Worm (Caenorhabditis elegans) whole organism, L4 larva: ENCODE results near the gene inpp-5K.
A peak's percentile ranks its signal among the peaks of the same experiment; 100 is the strongest.

Experiments
- D1046.2 ChIP-seq: fragments of 200-800 bp; sonication (Bioruptor generic); IDR thresholded peaks from 2 replicates; pipeline ENCODE4 v1.3.6; 2022; ENCODE audit warnings: missing genetic modification characterization, missing compliant biosample characterization
- F44E2.7 ChIP-seq: fragments of 200-800 bp; sonication (Bioruptor generic); IDR thresholded peaks from 2 replicates; pipeline ENCODE4 v2.1.2; 2022; ENCODE audit warnings: missing genetic modification characterization, missing compliant biosample characterization
- F49E8.2 ChIP-seq: sonication (generic microtip); optimal IDR thresholded peaks from 2 replicates; lab custom pipeline; 2016; ENCODE audit warnings: missing compliant biosample characterization, mild to moderate bottlenecking, missing genetic modification characterization, borderline replicate concordance
- R02D3.7 ChIP-seq: fragments of 150-350 bp; sonication (generic microtip); optimal IDR thresholded peaks from 3 replicates; lab custom pipeline; 2014; ENCODE audit warnings: missing biosample characterization, missing genetic modification characterization
- Y105C5A.15 ChIP-seq: fragments of 200-800 bp; sonication (Bioruptor generic); IDR thresholded peaks from 2 replicates; pipeline ENCODE4 v1.3.6; 2022; ENCODE audit warnings: missing genetic modification characterization, missing compliant biosample characterization
- Y48G9A.11 ChIP-seq: fragments of 200-800 bp; sonication (Bioruptor generic); IDR thresholded peaks from 2 replicates; pipeline ENCODE4 v1.3.6; 2022; ENCODE audit warnings: missing genetic modification reagents, missing genetic modification characterization, missing compliant biosample characterization
- ZK337.2 ChIP-seq: fragments of 200-800 bp; sonication (Bioruptor generic); IDR thresholded peaks from 2 replicates; pipeline ENCODE4 v1.3.6; 2022; ENCODE audit warnings: missing genetic modification reagents, missing genetic modification characterization, missing compliant biosample characterization
- aha-1 ChIP-seq: fragments of 150-350 bp; peaks from one replicate; lab custom pipeline; 2014; ENCODE audit warnings: missing biosample characterization, missing genetic modification characterization
- ama-1 ChIP-seq: fragments of 150-350 bp; optimal IDR thresholded peaks from 2 replicates; lab custom pipeline; 2014; ENCODE audit warnings: inconsistent platforms, mixed read lengths
- arid-1 ChIP-seq: fragments of 200-800 bp; sonication (Bioruptor generic); conservative IDR thresholded peaks from 2 replicates; pipeline ENCODE4 v1.3.6; 2022; ENCODE audit warnings: missing genetic modification reagents, missing genetic modification characterization, missing compliant biosample characterization
- ceh-44 ChIP-seq: fragments of 200-800 bp; sonication (Bioruptor generic); IDR thresholded peaks from 2 replicates; pipeline ENCODE4 v1.3.6; 2022; ENCODE audit warnings: missing genetic modification reagents, missing genetic modification characterization, missing compliant biosample characterization
- ceh-82 ChIP-seq: sonication (generic microtip); optimal IDR thresholded peaks from 2 replicates; lab custom pipeline; 2017; ENCODE audit warnings: missing biosample characterization, missing genetic modification characterization
- daf-19 ChIP-seq: fragments of 200-800 bp; sonication (Bioruptor generic); conservative IDR thresholded peaks from 2 replicates; pipeline ENCODE4 v1.3.6; 2022; ENCODE audit warnings: missing genetic modification characterization, missing compliant biosample characterization
- fos-1 ChIP-seq: fragments of 150-350 bp; optimal IDR thresholded peaks from 2 replicates; lab custom pipeline; 2014; ENCODE audit warnings: missing biosample characterization, missing genetic modification characterization
- hif-1 ChIP-seq, 2 experiments: sonication (generic microtip); optimal IDR thresholded peaks; 2 replicates each; lab custom pipeline; 2016 to 2017; ENCODE audit warnings: missing compliant biosample characterization in 2 of 2, missing genetic modification characterization in 2 of 2, missing genetic modification reagents in 2 of 2, missing genotype in 2 of 2, mild to moderate bottlenecking in 1 of 2
- hlh-11 ChIP-seq: fragments of 200-800 bp; sonication (Bioruptor generic); optimal IDR thresholded peaks from 2 replicates; lab custom pipeline; 2018; ENCODE audit warnings: mild to moderate bottlenecking, missing genetic modification characterization, missing compliant biosample characterization
- lin-1 ChIP-seq: fragments of 200-800 bp; sonication (Bioruptor generic); IDR thresholded peaks from 2 replicates; pipeline ENCODE4 v1.3.6; 2022; ENCODE audit warnings: missing genetic modification reagents, missing genetic modification characterization, missing compliant biosample characterization
- lin-15B ChIP-seq: fragments of 150-350 bp; sonication (generic microtip); optimal IDR thresholded peaks from 3 replicates; lab custom pipeline; 2014; ENCODE audit warnings: missing biosample characterization, missing genetic modification characterization
- lin-38 ChIP-seq: fragments of 200-800 bp; sonication (Bioruptor generic); IDR thresholded peaks from 2 replicates; pipeline ENCODE4 v1.3.6; 2022; ENCODE audit warnings: missing genetic modification reagents, missing genetic modification characterization, missing compliant biosample characterization
- lsy-2 ChIP-seq, 2 experiments: fragments of 150-350 bp in 1 of 2; sonication (generic microtip) in 1 of 2; optimal IDR thresholded peaks; 2 replicates each; lab custom pipeline; 2014 to 2017; ENCODE audit warnings: missing biosample characterization in 2 of 2, missing genetic modification characterization in 2 of 2
- madf-5 ChIP-seq, 2 experiments: fragments of 200-800 bp; sonication (Bioruptor generic); IDR thresholded peaks; 2 replicates each; pipeline ENCODE4 v1.3.6; 2022; ENCODE audit warnings: missing compliant biosample characterization in 2 of 2, missing genetic modification characterization in 2 of 2
- mep-1 ChIP-seq: fragments of 150-350 bp; sonication (generic microtip); optimal IDR thresholded peaks from 3 replicates; lab custom pipeline; 2014; ENCODE audit warnings: missing biosample characterization, missing genetic modification characterization
- mes-2 ChIP-seq: sonication (generic microtip); optimal IDR thresholded peaks from 2 replicates; lab custom pipeline; 2016; ENCODE audit warnings: missing genotype, mild to moderate bottlenecking, missing genetic modification characterization, missing compliant biosample characterization; ENCODE audit not compliant: poor library complexity, severe bottlenecking
- nhr-11 ChIP-seq: fragments of 150-350 bp; optimal IDR thresholded peaks from 2 replicates; lab custom pipeline; 2014; ENCODE audit warnings: missing biosample characterization, missing genetic modification characterization
- nhr-111 ChIP-seq: fragments of 200-800 bp; sonication (Bioruptor generic); optimal IDR thresholded peaks from 2 replicates; lab custom pipeline; 2018; ENCODE audit warnings: mild to moderate bottlenecking, missing genetic modification characterization, missing compliant biosample characterization
- nhr-6 ChIP-seq: fragments of 150-350 bp; optimal IDR thresholded peaks from 2 replicates; lab custom pipeline; 2014; ENCODE audit warnings: missing biosample characterization, missing genetic modification characterization
- nhr-77 ChIP-seq: fragments of 150-350 bp; optimal IDR thresholded peaks from 2 replicates; lab custom pipeline; 2014; ENCODE audit warnings: missing biosample characterization, missing genetic modification characterization
- pha-4 ChIP-seq, 2 experiments: fragments of 150-350 bp in 1 of 2; fragments of 200-800 bp in 1 of 2; sonication (Bioruptor generic) in 1 of 2; IDR thresholded peaks in 1 of 2; optimal IDR thresholded peaks in 1 of 2; 2 replicates each; pipeline versions ENCODE4 v1.3.6 to Lab custom; 2014 to 2022; ENCODE audit warnings: missing genetic modification characterization in 2 of 2, missing genetic modification reagents in 2 of 2, missing biosample characterization in 1 of 2, missing compliant biosample characterization in 1 of 2
- rbr-2 ChIP-seq: sonication (generic microtip); optimal IDR thresholded peaks from 2 replicates; lab custom pipeline; 2016; ENCODE audit warnings: missing genotype, missing genetic modification characterization, missing compliant biosample characterization
- saeg-2 ChIP-seq: fragments of 200-800 bp; sonication (Bioruptor generic); IDR thresholded peaks from 2 replicates; pipeline ENCODE4 v1.3.6; 2022; ENCODE audit warnings: missing genetic modification reagents, missing genetic modification characterization, missing compliant biosample characterization
- set-16 ChIP-seq: fragments of 200-800 bp; sonication (Bioruptor generic); IDR thresholded peaks from 2 replicates; pipeline ENCODE4 v1.3.6; 2022; ENCODE audit warnings: missing genetic modification reagents, missing genetic modification characterization, missing compliant biosample characterization
- snpc-1.2 ChIP-seq: fragments of 200-800 bp; sonication (Bioruptor generic); IDR thresholded peaks from 2 replicates; pipeline ENCODE4 v1.3.6; 2022; ENCODE audit warnings: missing genetic modification reagents, missing genetic modification characterization, missing compliant biosample characterization
- tra-1 ChIP-seq: fragments of 200-800 bp; sonication (Bioruptor generic); IDR thresholded peaks from 2 replicates; pipeline ENCODE4 v1.3.6; 2022; ENCODE audit warnings: missing genetic modification reagents, missing genetic modification characterization, missing compliant biosample characterization
- zag-1 ChIP-seq: fragments of 150-350 bp; optimal IDR thresholded peaks from 2 replicates; lab custom pipeline; 2014; ENCODE audit warnings: missing biosample characterization, missing genetic modification characterization
- zfp-3 ChIP-seq: fragments of 200-800 bp; sonication (Bioruptor generic); conservative IDR thresholded peaks from 2 replicates; pipeline ENCODE4 v1.3.6; 2022; ENCODE audit warnings: missing genetic modification reagents, missing genetic modification characterization, missing compliant biosample characterization
- zip-11 ChIP-seq: fragments of 200-800 bp; sonication (Bioruptor generic); IDR thresholded peaks from 2 replicates; pipeline ENCODE4 v1.3.6; 2022; ENCODE audit warnings: missing genetic modification characterization, missing compliant biosample characterization
- zip-2 ChIP-seq: fragments of 150-350 bp; optimal IDR thresholded peaks from 2 replicates; lab custom pipeline; 2014; ENCODE audit warnings: missing biosample characterization, missing genetic modification characterization

The inpp-5K gene

DNA sequence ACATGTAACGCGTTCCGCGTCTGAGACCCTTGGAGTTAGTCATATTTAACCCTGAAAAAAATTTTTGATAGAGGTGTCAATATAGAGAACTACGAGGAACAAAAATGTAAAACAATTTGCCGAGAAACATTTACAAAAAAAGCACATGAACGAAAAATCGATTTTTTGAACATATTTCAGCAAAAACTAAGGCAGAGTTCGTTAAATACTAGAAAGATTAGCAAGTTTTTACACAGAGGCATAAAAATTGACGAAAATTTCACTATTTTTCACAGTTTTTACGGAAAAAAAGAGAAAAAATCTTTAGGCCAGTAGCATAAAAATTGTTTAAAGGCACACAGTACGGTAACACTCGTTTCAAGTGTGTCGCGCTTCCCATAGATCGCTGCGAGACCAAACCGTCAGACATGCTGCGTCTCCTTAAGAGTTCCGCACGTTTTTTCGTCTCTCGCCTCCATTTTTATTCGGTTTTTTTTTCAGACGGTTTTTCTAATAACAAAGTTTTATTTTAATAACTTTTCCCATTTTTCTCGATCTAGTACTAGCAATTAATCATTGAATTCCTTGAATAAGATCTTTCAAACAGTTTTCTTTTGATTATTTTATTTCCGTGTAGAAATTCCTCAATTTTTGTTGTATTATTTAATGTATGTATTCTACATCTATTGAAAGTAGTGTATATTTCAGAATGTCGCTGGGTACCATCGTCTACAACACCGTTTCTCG is 30.8 kb downstream of the inpp-5K start, which contains the start of the genes rpl-21 and C14B9.10 (continued):
- peak; percentile 3 for TF ChIP-seq zag-1 (tag; lab: Kevin White, UChicago)
- TF ChIP-seq tra-1: no peak
- no peak for TF ChIP-seq zfp-3 (GFP tag; lab: Robert Waterston, UW)
- TF ChIP-seq zip-11 (GFP tag; lab: Robert Waterston, UW): no peak
- TF ChIP-seq lsy-2 (tag; optimal IDR thresholded peaks at IDR 0.05; lab: Kevin White, UChicago): peak; percentile 95 to 99
- no peak for TF ChIP-seq daf-19 (GFP tag; lab: Robert Waterston, UW)
- TF ChIP-seq nhr-111 (GFP tag; lab: Kevin White, UChicago): no peak
- TF ChIP-seq nhr-11 (tag; lab: Kevin White, UChicago): peak; percentile 67
- peak; percentile 38 for TF ChIP-seq nhr-77
- TF ChIP-seq nhr-6: peak; percentile 77
- no peak for TF ChIP-seq saeg-2
- TF ChIP-seq arid-1 (GFP tag; lab: Robert Waterston, UW): peak; percentile 87
- TF ChIP-seq hif-1 (tag; optimal IDR thresholded peaks at IDR 0.05; lab: Kevin White, UChicago): peak in 1 of 2 experiments; percentile 38
- peak; percentile 91 for TF ChIP-seq mes-2 (tag; lab: Kevin White, UChicago)
- peak; percentile 70 for TF ChIP-seq hlh-11 (tag; lab: Kevin White, UChicago)
- TF ChIP-seq F44E2.7 (GFP tag; lab: Robert Waterston, UW): no peak
- 0 out of 2 replicates have a peak, but pooled peaks have one; percentile 27 for TF ChIP-seq lin-1 (GFP tag; lab: Robert Waterston, UW)
- no peak for TF ChIP-seq ceh-82 (tag; lab: Kevin White, UChicago)
- TF ChIP-seq madf-5 (GFP tag; IDR thresholded peaks at IDR 0.05; lab: Robert Waterston, UW): no peak
- no peak for TF ChIP-seq R02D3.7 (tag; lab: Kevin White, UChicago)
- no peak for TF ChIP-seq zip-2
- TF ChIP-seq ZK337.2: no peak
- no peak for TF ChIP-seq ceh-44 (GFP tag; lab: Robert Waterston, UW)
- no peak for TF ChIP-seq lin-15B (tag; lab: Kevin White, UChicago)
- TF ChIP-seq fos-1 (tag; lab: Kevin White, UChicago): no peak
- TF ChIP-seq set-16: no peak
- no peak for TF ChIP-seq pha-4 (GFP tag; IDR thresholded peaks at IDR 0.05; lab: Robert Waterston, UW)
- peak; percentile 51 for TF ChIP-seq pha-4 (tag; optimal IDR thresholded peaks at IDR 0.05; lab: Kevin White, UChicago)
- TF ChIP-seq mep-1 (tag; lab: Kevin White, UChicago): peak; percentile 83
- peak; percentile 96 for TF ChIP-seq aha-1 (tag; lab: Kevin White, UChicago)
- TF ChIP-seq ama-1: peak; percentile 59
- TF ChIP-seq D1046.2: peak; percentile 99
- TF ChIP-seq rbr-2 (tag; lab: Kevin White, UChicago): peak; percentile 72

- TF ChIP-seq lin-38 (GFP tag; lab: Robert Waterston, UW) (peak; percentile 58), F49E8.2 (peak; percentile 63), Y48G9A.11 (GFP tag; lab: Robert Waterston, UW) (peak; percentile 65), Y105C5A.15 (GFP tag; lab: Robert Waterston, UW) (no peak), hif-1 (tag; optimal IDR thresholded peaks at IDR 0.05; lab: Kevin White, UChicago) (no peak), snpc-1.2 (GFP tag; lab: Robert Waterston, UW) (peak; percentile 52; the same call in 1 of the 2 replicates), arid-1 (GFP tag; lab: Robert Waterston, UW) (0 out of 2 replicates have a peak, but pooled peaks have one; percentile 24), rbr-2 (tag; lab: Kevin White, UChicago) (no peak), pha-4 (GFP tag; IDR thresholded peaks at IDR 0.05; lab: Robert Waterston, UW) (peak; percentile 44; the same call in 1 of the 2 replicates), pha-4 (tag; optimal IDR thresholded peaks at IDR 0.05; lab: Kevin White, UChicago) (no peak)
- TF ChIP-seq, all 104 proteins: peak for 6
These were observed 31.9 kb downstream of the inpp-5K start for ce11 chrIII:8129195-8129594.
